Worm (Caenorhabditis elegans): ENCODE data around the gene W03F9.4.

Gene W03F9.4

DNA sequence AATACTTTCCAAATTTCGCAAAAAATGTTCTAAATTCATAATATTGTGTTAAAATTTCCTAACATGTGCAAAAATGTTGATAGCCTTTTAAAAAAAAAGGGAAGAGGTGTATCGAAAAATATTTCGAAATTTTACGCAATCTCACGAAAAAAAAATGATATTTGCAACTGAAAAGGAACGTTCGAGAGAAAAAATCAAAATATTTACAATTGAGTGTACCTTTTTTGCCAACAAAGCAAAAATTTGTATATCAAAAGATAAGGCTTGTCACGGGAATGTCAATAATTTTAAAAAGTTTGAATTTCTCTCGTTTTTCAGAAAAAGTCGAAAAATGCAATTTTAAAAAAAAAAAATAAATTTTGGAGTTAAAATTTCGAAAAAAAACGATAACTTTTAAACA is 27.7 kb downstream of the W03F9.4 start (continued):
- TF ChIP-seq daf-8 (GFP tag; IDR thresholded peaks at IDR 0.05) (no peak), skn-1 (tag; optimal IDR thresholded peaks at IDR 0.05) (no peak), madf-9 (GFP tag; conservative IDR thresholded peaks at IDR 0.05) (no peak), T26A8.4 (GFP tag; IDR thresholded peaks at IDR 0.05) (no peak), unc-130 (GFP tag; optimal IDR thresholded peaks at IDR 0.05) (no peak), Y105C5A.15 (GFP tag; IDR thresholded peaks at IDR 0.05) (no peak), unc-62 (GFP tag; optimal IDR thresholded peaks at IDR 0.05 in 1 of 2) (no peak), unc-62 (tag; optimal IDR thresholded peaks at IDR 0.05) (no peak), gei-8 (GFP tag; optimal IDR thresholded peaks at IDR 0.05) (no peak), daf-16 (GFP tag; optimal IDR thresholded peaks at IDR 0.05) (peak in 1 of 2 experiments; percentile 46), daf-16 (tag; optimal IDR thresholded peaks at IDR 0.05) (peak; percentile 72), nhr-28 (tag; optimal IDR thresholded peaks at IDR 0.05) (no peak), ctbp-1 (GFP tag; IDR thresholded peaks at IDR 0.05) (0 out of 2 replicates have a peak, but pooled peaks have one; percentile 24), nhr-237 (tag; optimal IDR thresholded peaks at IDR 0.05) (no peak), lin-39 (tag; optimal IDR thresholded peaks at IDR 0.05) (no peak), mes-2 (tag; optimal IDR thresholded peaks at IDR 0.05; ENCODE audit: poor library complexity, severe bottlenecking) (no peak), Y5F2A.4 (GFP tag; optimal IDR thresholded peaks at IDR 0.05) (no peak), zfp-2 (tag; optimal IDR thresholded peaks at IDR 0.05) (no peak), nhr-102 (tag; optimal IDR thresholded peaks at IDR 0.05) (peak; percentile 17), lin-29 (GFP tag; IDR thresholded peaks at IDR 0.05) (no peak), nhr-77 (tag; optimal IDR thresholded peaks at IDR 0.05) (no peak), ama-1 (optimal IDR thresholded peaks at IDR 0.05) (no peak), zip-2 (tag; optimal IDR thresholded peaks at IDR 0.05) (peak; percentile 99), mxl-2 (GFP tag; conservative IDR thresholded peaks at IDR 0.05) (no peak), lir-3 (tag; optimal IDR thresholded peaks at IDR 0.05) (no peak), jun-1 (tag; optimal IDR thresholded peaks at IDR 0.05) (no peak), tra-1 (GFP tag; IDR thresholded peaks at IDR 0.05) (no peak), lsy-2 (tag; optimal IDR thresholded peaks at IDR 0.05) (peak in 1 of 2 experiments; percentile 45), lim-7 (GFP tag; IDR thresholded peaks at IDR 0.05) (no peak)

DNA sequence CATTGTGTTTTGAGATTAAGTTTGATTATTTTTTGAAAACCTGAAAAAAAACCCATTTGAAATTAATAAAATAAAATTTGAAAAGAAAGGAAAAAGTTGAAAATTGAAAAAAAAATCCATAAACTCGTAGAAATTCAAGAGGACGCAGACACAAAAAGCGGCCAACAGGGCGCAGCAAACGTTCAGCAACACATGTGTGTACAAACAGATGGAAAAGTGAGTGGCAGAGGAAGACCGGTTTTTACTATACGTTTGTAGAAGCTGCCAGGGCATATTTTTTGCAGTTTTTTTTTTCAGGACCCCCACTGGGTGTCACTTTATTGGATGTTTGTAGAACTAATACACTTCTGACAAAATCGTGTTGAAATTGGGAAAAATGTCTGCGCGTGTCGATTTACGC is 28.4 kb downstream of the W03F9.4 start, which contains the start of gene cgp-1:
TSS of gene cgp-1 (minus strand) at position 40 of the 400 bp plus-strand sequence.
- TF ChIP-seq hlh-30 (tag; optimal IDR thresholded peaks at IDR 0.05; ENCODE audit: insufficient read depth) (peak; percentile 13), lin-38 (GFP tag; IDR thresholded peaks at IDR 0.05) (peak; percentile 32), mdl-1 (tag; optimal IDR thresholded peaks at IDR 0.05) (peak in 1 of 2 experiments; percentile 38), saeg-2 (GFP tag; IDR thresholded peaks at IDR 0.05) (no peak), daf-16 (GFP tag; optimal IDR thresholded peaks at IDR 0.05) (no peak), daf-16 (tag; optimal IDR thresholded peaks at IDR 0.05) (peak; percentile 45), hlh-11 (tag; optimal IDR thresholded peaks at IDR 0.05) (peak; percentile 54), nhr-6 (tag; optimal IDR thresholded peaks at IDR 0.05) (peak; percentile 19), egl-43 (GFP tag; IDR thresholded peaks at IDR 0.05) (no peak), mxl-3 (GFP tag; optimal IDR thresholded peaks at IDR 0.05) (peak; percentile 62), mes-2 (tag; optimal IDR thresholded peaks at IDR 0.05; ENCODE audit: poor library complexity, severe bottlenecking) (peak; percentile 46), zip-11 (GFP tag; IDR thresholded peaks at IDR 0.05) (no peak), dpl-1 (GFP tag; optimal IDR thresholded peaks at IDR 0.05) (peak; percentile 26), mxl-2 (GFP tag; conservative IDR thresholded peaks at IDR 0.05) (no peak), nhr-237 (tag; optimal IDR thresholded peaks at IDR 0.05) (no peak), mep-1 (tag; optimal IDR thresholded peaks at IDR 0.05) (peak; percentile 42), pha-4 (GFP tag; IDR thresholded peaks at IDR 0.05) (no peak; the same call in 1 of the 2 replicates), pha-4 (tag; optimal IDR thresholded peaks at IDR 0.05) (peak; percentile 17), hmg-1.1 (GFP tag; IDR thresholded peaks at IDR 0.05) (0 out of 2 replicates have a peak, but pooled peaks have one; percentile 26), nhr-28 (tag; optimal IDR thresholded peaks at IDR 0.05) (peak; percentile 30), lsy-2 (tag; optimal IDR thresholded peaks at IDR 0.05) (no peak)
